Fruit fly (Drosophila melanogaster) S2 (cell line): ENCODE results near the gene CG17707.

ENCODE experiments used
- CG8478 ChIP-seq: fragments of >200 bp; optimal IDR thresholded peaks from 2 replicates; lab custom pipeline; 2018
- CTCF ChIP-seq, 2 experiments: fragments of >200 bp; optimal IDR thresholded peaks; 2 replicates each; lab custom pipeline; 2018

DNA sequence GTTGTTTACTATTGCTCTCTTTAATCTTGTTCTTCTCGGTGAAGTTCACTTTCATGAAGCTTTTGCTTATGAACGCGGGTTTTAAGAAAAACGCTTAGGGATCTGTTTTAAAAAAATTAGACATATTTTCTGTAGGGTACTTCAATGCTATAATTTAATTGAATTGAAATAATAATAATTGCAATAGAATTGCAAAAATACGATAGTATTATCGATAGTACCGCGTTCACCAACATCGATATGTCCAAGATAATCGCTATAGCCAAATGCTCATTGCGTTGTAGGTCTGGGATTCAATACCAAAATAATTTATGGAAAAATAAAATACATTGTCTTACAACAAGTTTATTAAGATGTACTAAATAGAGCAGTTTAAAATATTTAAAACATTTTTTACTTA lies 6.3 kb downstream of the CG17707 start:
- TF ChIP-seq CG8478 (lab: Kevin White, UChicago): no peak
- no peak for TF ChIP-seq CTCF (optimal IDR thresholded peaks at IDR 0.05; lab: Kevin White, UChicago)
